Fruit fly (Drosophila melanogaster): ENCODE data around the gene CG8939.

Gene CG8939

dm6 chrX:15983501-15983900, 13.3 kb upstream of the CG8939 start, which contains the start of gene Slc25A46a (continued):
- TF ChIP-seq CG4328 (GFP tag; optimal IDR thresholded peaks at IDR 0.05) (no peak), CG7839 (tag; optimal IDR thresholded peaks at IDR 0.05) (no peak), CG8281 (tag; optimal IDR thresholded peaks at IDR 0.05) (no peak), CG11085 (GFP tag; IDR thresholded peaks at IDR 0.05) (no peak), Taf1 (GFP tag; IDR thresholded peaks at IDR 0.05) (no peak), CG7745 (tag; optimal IDR thresholded peaks at IDR 0.05) (no peak), tap (tag; optimal IDR thresholded peaks at IDR 0.05) (no peak), jumu (GFP tag; optimal IDR thresholded peaks at IDR 0.05) (no peak), Drgx (GFP tag; IDR thresholded peaks at IDR 0.05) (no peak), CG8388 (GFP tag; optimal IDR thresholded peaks at IDR 0.05) (peak; percentile 4), CG13123 (GFP tag; optimal IDR thresholded peaks at IDR 0.05) (no peak), kay (GFP tag; optimal IDR thresholded peaks at IDR 0.05) (no peak), CG1602 (GFP tag; optimal IDR thresholded peaks at IDR 0.05) (no peak), dan (GFP tag; IDR thresholded peaks at IDR 0.05) (no peak), ab (GFP tag; optimal IDR thresholded peaks at IDR 0.05) (no peak), inv (GFP tag; IDR thresholded peaks at IDR 0.05; ENCODE audit: partially characterized antibody) (no peak), Dbx (GFP tag; IDR thresholded peaks at IDR 0.05) (no peak), Nf-YB (GFP tag; optimal IDR thresholded peaks at IDR 0.05) (no peak), CG13424 (tag; optimal IDR thresholded peaks at IDR 0.05) (no peak), Aef1 (GFP tag; IDR thresholded peaks at IDR 0.05) (no peak), CG1832 (GFP tag; optimal IDR thresholded peaks at IDR 0.05) (no peak), cg (GFP tag; optimal IDR thresholded peaks at IDR 0.05) (no peak), Bteb2 (GFP tag; optimal IDR thresholded peaks at IDR 0.05) (no peak), cad (GFP tag; optimal IDR thresholded peaks at IDR 0.05) (no peak), CG31224 (GFP tag; IDR thresholded peaks at IDR 0.05) (no peak), Ravus (GFP tag; IDR thresholded peaks at IDR 0.05) (no peak), CG34422 (GFP tag; IDR thresholded peaks at IDR 0.05) (no peak), CG10267 (tag; optimal IDR thresholded peaks at IDR 0.05) (peak; percentile 15), Dref (GFP tag; IDR thresholded peaks at IDR 0.05) (no peak), CHES-1-like (GFP tag; optimal IDR thresholded peaks at IDR 0.05) (no peak), CG2712 (tag; optimal IDR thresholded peaks at IDR 0.05) (peak; percentile 5), CG1529 (GFP tag; optimal IDR thresholded peaks at IDR 0.05) (no peak), Max (GFP tag; optimal IDR thresholded peaks at IDR 0.05) (no peak), Bdp1 (GFP tag; optimal IDR thresholded peaks at IDR 0.05) (no peak), chif (GFP tag; optimal IDR thresholded peaks at IDR 0.05) (no peak), D (optimal IDR thresholded peaks at IDR 0.05) (no peak), D (GFP tag; optimal IDR thresholded peaks at IDR 0.05) (no peak), insv (GFP tag; optimal IDR thresholded peaks at IDR 0.05) (no peak), tgo (GFP tag; IDR thresholded peaks at IDR 0.05) (no peak), knrl (GFP tag; IDR thresholded peaks at IDR 0.05; ENCODE audit: partially characterized antibody) (no peak), CG13894 (tag; optimal IDR thresholded peaks at IDR 0.05) (no peak), Xbp1 (GFP tag; optimal IDR thresholded peaks at IDR 0.05) (no peak), MBD-R2 (GFP tag; IDR thresholded peaks at IDR 0.05) (peak; percentile 45), CG34224 (GFP tag; IDR thresholded peaks at IDR 0.05; ENCODE audit: partially characterized antibody) (no peak), fd64A (GFP tag; optimal IDR thresholded peaks at IDR 0.05) (no peak), CG8944 (GFP tag; optimal IDR thresholded peaks at IDR 0.05) (no peak), eve (GFP tag; optimal IDR thresholded peaks at IDR 0.05) (no peak), wek (GFP tag; optimal IDR thresholded peaks at IDR 0.05) (no peak), CG8478 (optimal IDR thresholded peaks at IDR 0.05) (no peak), pnt (GFP tag; optimal IDR thresholded peaks at IDR 0.05) (no peak), sens (GFP tag) (peak; percentile 47), HHEX (GFP tag; optimal IDR thresholded peaks at IDR 0.05) (no peak), CkIIα-i1 (GFP tag; IDR thresholded peaks at IDR 0.05) (no peak), Rfx (GFP tag; IDR thresholded peaks at IDR 0.05) (no peak)
